Fruit fly (Drosophila melanogaster) whole organism, embryonic: Measurements from ENCODE around the gene CG34436.

Experiments used
- Abd-B ChIP-seq: fragments of 200-800 bp; sonication (Bioruptor generic); optimal IDR thresholded peaks from 2 replicates; lab custom pipeline; 2018; ENCODE audit warnings: missing biosample characterization, mild to moderate bottlenecking, missing genetic modification characterization, moderate library complexity
- Aef1 ChIP-seq: fragments of 200-800 bp; sonication (Bioruptor generic); IDR thresholded peaks from 3 replicates; pipeline ENCODE4 v1.3.6; 2022; ENCODE audit warnings: missing biosample characterization, missing genetic modification characterization
- CG10654 ChIP-seq: fragments of 200-800 bp; sonication (Bioruptor generic); optimal IDR thresholded peaks from 2 replicates; lab custom pipeline; 2016; ENCODE audit warnings: missing biosample characterization, missing genetic modification characterization
- CG11560 ChIP-seq: fragments of 200-800 bp; sonication (Bioruptor generic); IDR thresholded peaks from 3 replicates; pipeline ENCODE4 v1.3.6; 2022; ENCODE audit warnings: missing biosample characterization, missing genetic modification characterization
- CG1233 ChIP-seq: fragments of 200-800 bp; sonication (Bioruptor generic); optimal IDR thresholded peaks from 4 replicates; lab custom pipeline; 2018; ENCODE audit warnings: missing biosample characterization, mild to moderate bottlenecking, missing genetic modification characterization
- CG12942 ChIP-seq: fragments of 200-800 bp; sonication (Bioruptor generic); optimal IDR thresholded peaks from 3 replicates; lab custom pipeline; 2016; ENCODE audit warnings: missing biosample characterization, missing genetic modification characterization
- CG13424 ChIP-seq: fragments of 200-800 bp; sonication (Bioruptor generic); optimal IDR thresholded peaks from 2 replicates; lab custom pipeline; 2019; ENCODE audit warnings: missing biosample characterization, mild to moderate bottlenecking, missing genetic modification characterization, moderate library complexity
- CG15269 ChIP-seq: fragments of 200-800 bp; sonication (Bioruptor generic); optimal IDR thresholded peaks from 2 replicates; lab custom pipeline; 2018; ENCODE audit warnings: missing biosample characterization, mild to moderate bottlenecking, missing genetic modification characterization, moderate library complexity
- CG15601 ChIP-seq: fragments of 200-800 bp; sonication (Bioruptor generic); optimal IDR thresholded peaks from 3 replicates; lab custom pipeline; 2019; ENCODE audit warnings: missing biosample characterization, mild to moderate bottlenecking, missing genetic modification characterization, moderate library complexity
- CG16779 ChIP-seq: fragments of 200-800 bp; sonication (Bioruptor generic); IDR thresholded peaks from 2 replicates; pipeline ENCODE4 v1.3.6; 2022; ENCODE audit warnings: missing biosample characterization, missing genetic modification characterization
- CG17186 ChIP-seq: fragments of 200-800 bp; sonication (Bioruptor generic); optimal IDR thresholded peaks from 3 replicates; lab custom pipeline; 2017; ENCODE audit warnings: missing biosample characterization, missing genetic modification reagents, missing genetic modification characterization
- CG18262 ChIP-seq: fragments of 200-800 bp; optimal IDR thresholded peaks from 3 replicates; lab custom pipeline; 2019; ENCODE audit warnings: missing biosample characterization, mild to moderate bottlenecking, missing genetic modification characterization, moderate library complexity
- CG2202 ChIP-seq: fragments of 200-800 bp; sonication (Bioruptor generic); optimal IDR thresholded peaks from 2 replicates; lab custom pipeline; 2018; ENCODE audit warnings: missing biosample characterization, mild to moderate bottlenecking, missing genetic modification characterization
- CG32772 ChIP-seq: fragments of 200-800 bp; sonication (Bioruptor generic); IDR thresholded peaks from 2 replicates; pipeline ENCODE4 v1.3.6; 2022; ENCODE audit warnings: missing biosample characterization, missing genetic modification characterization
- CG3281 ChIP-seq: fragments of 200-800 bp; sonication (Bioruptor generic); optimal IDR thresholded peaks from 3 replicates; lab custom pipeline; 2017; ENCODE audit warnings: missing biosample characterization, mild to moderate bottlenecking, missing genetic modification characterization
- CG43689 ChIP-seq: fragments of 200-800 bp; sonication (Bioruptor generic); IDR thresholded peaks from 2 replicates; pipeline ENCODE4 v1.3.6; 2022; ENCODE audit warnings: missing biosample characterization, missing genetic modification characterization
- CG4617 ChIP-seq: fragments of 200-800 bp; sonication (Bioruptor generic); optimal IDR thresholded peaks from 3 replicates; lab custom pipeline; 2016; ENCODE audit warnings: missing biosample characterization, missing genetic modification characterization, borderline replicate concordance
- CG7357 ChIP-seq: fragments of 200-800 bp; sonication (Bioruptor generic); IDR thresholded peaks from 3 replicates; pipeline ENCODE4 v1.3.6; 2022; ENCODE audit warnings: missing biosample characterization, missing genetic modification characterization
- CrebB ChIP-seq: fragments of 200-800 bp; sonication (Bioruptor generic); optimal IDR thresholded peaks from 3 replicates; lab custom pipeline; 2018; ENCODE audit warnings: missing biosample characterization, mild to moderate bottlenecking, missing genetic modification characterization
- D19B ChIP-seq: fragments of 200-800 bp; sonication (Bioruptor generic); optimal IDR thresholded peaks from 2 replicates; lab custom pipeline; 2017; ENCODE audit warnings: missing biosample characterization, mild to moderate bottlenecking, missing genetic modification characterization
- Eip74EF ChIP-seq, 2 experiments: fragments of 200-800 bp in 1 of 2; fragments of >200 bp in 1 of 2; sonication (Bioruptor generic) in 1 of 2; optimal IDR thresholded peaks; 2 replicates each; lab custom pipeline; 2017 to 2019; ENCODE audit warnings: missing biosample characterization in 2 of 2, missing genetic modification characterization in 2 of 2, mild to moderate bottlenecking in 1 of 2, moderate library complexity in 1 of 2
- HLH4C ChIP-seq: fragments of 200-800 bp; sonication (Bioruptor generic); IDR thresholded peaks from 3 replicates; pipeline ENCODE4 v1.3.6; 2022; ENCODE audit warnings: missing biosample characterization, missing genetic modification characterization; ENCODE audit not compliant: partially characterized antibody
- HmgD ChIP-seq: fragments of 200-800 bp; sonication (Bioruptor generic); optimal IDR thresholded peaks from 3 replicates; lab custom pipeline; 2016; ENCODE audit warnings: missing biosample characterization, missing genetic modification characterization
- HmgZ ChIP-seq: fragments of 200-800 bp; sonication (Bioruptor generic); optimal IDR thresholded peaks from 2 replicates; lab custom pipeline; 2018; ENCODE audit warnings: missing biosample characterization, mild to moderate bottlenecking, missing genetic modification characterization
- Hr3 ChIP-seq: fragments of 200-800 bp; sonication (Bioruptor generic); optimal IDR thresholded peaks from 3 replicates; lab custom pipeline; 2016; ENCODE audit warnings: missing biosample characterization, missing genetic modification characterization
- PHDP ChIP-seq: fragments of 200-800 bp; sonication (Bioruptor generic); optimal IDR thresholded peaks from 3 replicates; lab custom pipeline; 2018; ENCODE audit warnings: missing biosample characterization, mild to moderate bottlenecking, missing genetic modification characterization, moderate library complexity
- Ptx1 ChIP-seq: fragments of 200-800 bp; sonication (Bioruptor generic); IDR thresholded peaks from 2 replicates; pipeline ENCODE4 v1.3.6; 2022; ENCODE audit warnings: missing biosample characterization, missing genetic modification characterization
- Ssrp ChIP-seq: fragments of 200-800 bp; sonication (Bioruptor generic); optimal IDR thresholded peaks from 2 replicates; lab custom pipeline; 2018; ENCODE audit warnings: missing biosample characterization, mild to moderate bottlenecking, missing genetic modification characterization, moderate library complexity
- Xbp1 ChIP-seq: fragments of 200-800 bp; sonication (Bioruptor generic); optimal IDR thresholded peaks from 3 replicates; lab custom pipeline; 2016; ENCODE audit warnings: missing biosample characterization, mild to moderate bottlenecking, missing genetic modification characterization
- ash1 ChIP-seq: fragments of 200-800 bp; sonication (Bioruptor generic); optimal IDR thresholded peaks from 2 replicates; lab custom pipeline; 2018; ENCODE audit warnings: missing biosample characterization, mild to moderate bottlenecking, missing genetic modification characterization
- bowl ChIP-seq: fragments of 200-800 bp; sonication (Bioruptor generic); IDR thresholded peaks from 2 replicates; pipeline ENCODE4 v1.3.6; 2022; ENCODE audit warnings: missing biosample characterization, missing genetic modification characterization
- br ChIP-seq: fragments of >200 bp; optimal IDR thresholded peaks from 2 replicates; lab custom pipeline; 2017
- cas ChIP-seq: fragments of 200-800 bp; sonication (Bioruptor generic); IDR thresholded peaks from 2 replicates; pipeline ENCODE4 v1.3.6; 2022; ENCODE audit warnings: missing biosample characterization, missing genetic modification characterization
- dysf ChIP-seq: fragments of 200-800 bp; sonication (Bioruptor generic); IDR thresholded peaks from 3 replicates; pipeline ENCODE4 v1.3.6; 2022; ENCODE audit warnings: missing biosample characterization, missing genetic modification characterization
- en ChIP-seq: fragments of 200-800 bp; sonication (Bioruptor generic); optimal IDR thresholded peaks from 2 replicates; lab custom pipeline; 2016; ENCODE audit warnings: missing biosample characterization, missing genetic modification characterization
- esg ChIP-seq: fragments of 200-800 bp; sonication (Bioruptor generic); conservative IDR thresholded peaks from 2 replicates; pipeline ENCODE4 v1.3.6; 2022; ENCODE audit warnings: missing biosample characterization, missing genetic modification characterization
- ftz-f1 ChIP-seq: fragments of 200-800 bp; sonication (Bioruptor generic); optimal IDR thresholded peaks from 2 replicates; lab custom pipeline; 2016; ENCODE audit warnings: missing biosample characterization, missing genetic modification characterization
- grau ChIP-seq: fragments of 200-800 bp; optimal IDR thresholded peaks from 3 replicates; lab custom pipeline; 2019; ENCODE audit warnings: missing biosample characterization, mild to moderate bottlenecking, missing genetic modification characterization, moderate library complexity
- hkb ChIP-seq, 2 experiments: fragments of 200-800 bp in 1 of 2; fragments of >200 bp in 1 of 2; sonication (Bioruptor generic) in 1 of 2; IDR thresholded peaks in 1 of 2; optimal IDR thresholded peaks in 1 of 2; 2 replicates each; pipeline versions ENCODE4 v1.3.6 to Lab custom; 2017 to 2022; ENCODE audit warnings: missing biosample characterization in 1 of 2, missing genetic modification characterization in 1 of 2
- ind ChIP-seq: fragments of 200-800 bp; sonication (Bioruptor generic); optimal IDR thresholded peaks from 3 replicates; lab custom pipeline; 2016; ENCODE audit warnings: missing biosample characterization, missing genetic modification characterization
- lola ChIP-seq, 3 experiments: fragments of >200 bp in 2 of 3; fragments of 200-800 bp in 1 of 3; sonication (Bioruptor generic) in 1 of 3; optimal IDR thresholded peaks; 2 replicates each; lab custom pipeline; 2017 to 2019; ENCODE audit warnings: missing biosample characterization in 3 of 3, missing genetic modification characterization in 3 of 3, mild to moderate bottlenecking in 1 of 3, moderate library complexity in 1 of 3
- org-1 ChIP-seq: fragments of 200-800 bp; sonication (Bioruptor generic); optimal IDR thresholded peaks from 2 replicates; lab custom pipeline; 2017; ENCODE audit warnings: missing biosample characterization, missing genetic modification characterization
- pho ChIP-seq: fragments of 200-800 bp; sonication (Bioruptor generic); optimal IDR thresholded peaks from 2 replicates; lab custom pipeline; 2016; ENCODE audit warnings: missing biosample characterization, missing genetic modification characterization
- pita ChIP-seq: fragments of 200-800 bp; sonication (Bioruptor generic); optimal IDR thresholded peaks from 2 replicates; lab custom pipeline; 2017; ENCODE audit warnings: missing biosample characterization, mild to moderate bottlenecking, missing genetic modification characterization
- pros ChIP-seq: fragments of 200-800 bp; sonication (Bioruptor generic); optimal IDR thresholded peaks from 3 replicates; lab custom pipeline; 2019; ENCODE audit warnings: missing biosample characterization, mild to moderate bottlenecking, missing genetic modification characterization, moderate library complexity
- tap ChIP-seq: fragments of 200-800 bp; optimal IDR thresholded peaks from 3 replicates; lab custom pipeline; 2019; ENCODE audit warnings: missing biosample characterization, mild to moderate bottlenecking, missing genetic modification characterization, moderate library complexity
- tup ChIP-seq: fragments of 200-800 bp; sonication (Bioruptor generic); optimal IDR thresholded peaks from 2 replicates; lab custom pipeline; 2016; ENCODE audit warnings: missing biosample characterization, mild to moderate bottlenecking, missing genetic modification characterization, moderate library complexity
- wdn ChIP-seq: fragments of 200-800 bp; sonication (Bioruptor generic); IDR thresholded peaks from 2 replicates; pipeline ENCODE4 v1.3.6; 2022; ENCODE audit warnings: missing biosample characterization, missing genetic modification characterization
- wor ChIP-seq: fragments of 200-800 bp; sonication (Bioruptor generic); IDR thresholded peaks from 2 replicates; pipeline ENCODE4 v1.3.6; 2022; ENCODE audit warnings: missing biosample characterization, missing genetic modification characterization
- zfh1 ChIP-seq: fragments of 200-800 bp; sonication (Bioruptor generic); IDR thresholded peaks from 3 replicates; pipeline ENCODE4 v1.3.6; 2022; ENCODE audit warnings: missing biosample characterization, missing genetic modification characterization

Gene CG34436

DNA sequence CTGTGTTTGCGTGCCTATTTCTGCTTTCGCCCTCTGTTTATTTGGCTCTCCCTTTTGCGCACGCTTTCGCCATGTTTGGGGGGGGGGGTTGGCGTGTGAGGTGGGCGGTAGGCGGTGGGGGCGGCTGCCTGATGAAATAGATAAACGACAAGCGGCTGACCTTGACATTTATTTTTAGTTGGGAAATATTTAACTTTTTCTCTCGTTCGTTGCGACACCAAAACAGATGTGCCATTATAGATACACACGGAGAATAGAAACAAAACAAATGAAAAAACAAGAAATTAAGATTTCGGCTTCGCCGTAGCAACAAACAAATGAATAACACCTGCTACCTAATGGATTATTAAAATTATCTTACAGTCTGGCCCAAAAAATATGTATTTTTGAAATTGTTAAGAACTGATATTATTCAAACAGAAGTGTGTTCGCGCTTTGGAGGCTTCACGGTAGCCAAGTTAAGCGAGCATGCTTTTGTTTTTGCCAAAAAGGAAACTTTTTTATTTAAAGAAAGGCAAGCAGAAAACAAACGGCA, 49.8 kb downstream of the CG34436 start (continued):
- TF ChIP-seq CG7357 (GFP tag; lab: Robert Waterston, UW) (no peak), CG3281 (peak; percentile 63), zfh1 (GFP tag; lab: Robert Waterston, UW) (peak; percentile 36; the same call in 1 of the 3 replicates), CG11560 (tag; lab: Robert Waterston, UW) (no peak), tup (GFP tag; lab: Kevin White, UChicago) (no peak), CG10654 (GFP tag; lab: Kevin White, UChicago) (peak; percentile 14), CG32772 (GFP tag; lab: Robert Waterston, UW) (0 out of 2 replicates have a peak, but pooled peaks have one; percentile 41), en (GFP tag; lab: Kevin White, UChicago) (peak; percentile 14), wdn (0 out of 2 replicates have a peak, but pooled peaks have one; percentile 12), Xbp1 (peak; percentile 48), ind (GFP tag; lab: Kevin White, UChicago) (peak; percentile 56), CG18262 (tag; lab: Kevin White, UChicago) (peak; percentile 43), CG16779 (GFP tag; lab: Robert Waterston, UW) (peak; percentile 57), Ptx1 (peak; percentile 74), Hr3 (peak; percentile 34), CG15601 (tag; lab: Kevin White, UChicago) (no peak), esg (GFP tag; lab: Robert Waterston, UW) (peak; percentile 44; the same call in 1 of the 2 replicates), wor (GFP tag; lab: Robert Waterston, UW) (peak; percentile 50; the same call in 1 of the 2 replicates), ftz-f1 (GFP tag; lab: Kevin White, UChicago) (no peak), D19B (GFP tag; lab: Kevin White, UChicago) (peak; percentile 50), lola (GFP tag; optimal IDR thresholded peaks at IDR 0.05; lab: Kevin White, UChicago) (no peak), bowl (GFP tag; lab: Robert Waterston, UW) (no peak), pros (GFP tag; lab: Kevin White, UChicago) (no peak), CG17186 (GFP tag; lab: Kevin White, UChicago) (no peak), hkb (optimal IDR thresholded peaks at IDR 0.05; lab: Kevin White, UChicago) (no peak), hkb (GFP tag; IDR thresholded peaks at IDR 0.05; lab: Robert Waterston, UW) (peak; percentile 77), CG43689 (0 out of 2 replicates have a peak, but pooled peaks have one; percentile 13), pho (GFP tag; lab: Kevin White, UChicago) (peak; percentile 15), CG4617 (GFP tag; lab: Kevin White, UChicago) (no peak), CG2202 (tag; lab: Kevin White, UChicago) (no peak), HmgZ (peak; percentile 51), Eip74EF (GFP tag; optimal IDR thresholded peaks at IDR 0.05; lab: Kevin White, UChicago) (peak in 1 of 2 experiments; percentile 9), HLH4C (GFP tag; lab: Robert Waterston, UW) (no peak), Ssrp (tag; lab: Kevin White, UChicago) (peak; percentile 42), CG15269 (tag; lab: Kevin White, UChicago) (peak; percentile 82), CG1233 (GFP tag; lab: Kevin White, UChicago) (peak; percentile 23), CrebB (tag; lab: Kevin White, UChicago) (peak; percentile 43), CG12942 (GFP tag; lab: Kevin White, UChicago) (peak; percentile 29), ash1 (GFP tag; lab: Kevin White, UChicago) (no peak), org-1 (GFP tag; lab: Kevin White, UChicago) (peak; percentile 56), HmgD (GFP tag; lab: Kevin White, UChicago) (no peak), grau (tag; lab: Kevin White, UChicago) (peak; percentile 93), Aef1 (GFP tag; lab: Robert Waterston, UW) (peak; percentile 53), CG13424 (tag; lab: Kevin White, UChicago) (peak; percentile 67), br (no peak), dysf (GFP tag; lab: Robert Waterston, UW) (peak; percentile 81), Abd-B (GFP tag; lab: Kevin White, UChicago) (peak; percentile 54), tap (tag; lab: Kevin White, UChicago) (peak; percentile 31), cas (GFP tag; lab: Robert Waterston, UW) (no peak), PHDP (tag; lab: Kevin White, UChicago) (peak; percentile 60), pita (GFP tag; lab: Kevin White, UChicago) (no peak)
